Worm (Caenorhabditis elegans) whole organism, late embryonic: ENCODE results near the gene dhs-25.

ENCODE experiments used
- C38D4.7 ChIP-seq: fragments of 200-800 bp; sonication (Bioruptor generic); optimal IDR thresholded peaks from 2 replicates; lab custom pipeline; 2018; ENCODE audit warnings: mild to moderate bottlenecking, missing genetic modification characterization, moderate library complexity, missing compliant biosample characterization
- K09A11.1 ChIP-seq: sonication (generic microtip); optimal IDR thresholded peaks from 2 replicates; lab custom pipeline; 2017; ENCODE audit warnings: antibody characterized with exemption, mild to moderate bottlenecking, missing genetic modification characterization, missing compliant biosample characterization; ENCODE audit not compliant: insufficient read depth
- Y22D7AL.16 ChIP-seq: sonication (generic microtip); optimal IDR thresholded peaks from 2 replicates; lab custom pipeline; 2016; ENCODE audit warnings: missing genetic modification characterization, missing compliant biosample characterization
- ceh-18 ChIP-seq: sonication (generic microtip); optimal IDR thresholded peaks from 2 replicates; lab custom pipeline; 2016; ENCODE audit warnings: missing genetic modification characterization, missing compliant biosample characterization
- ceh-19 ChIP-seq: fragments of 200-800 bp; sonication (Bioruptor generic); optimal IDR thresholded peaks from 2 replicates; lab custom pipeline; 2018; ENCODE audit warnings: mild to moderate bottlenecking, missing genetic modification characterization, missing compliant biosample characterization
- che-1 ChIP-seq: sonication (generic microtip); optimal IDR thresholded peaks from 2 replicates; lab custom pipeline; 2016; ENCODE audit warnings: mild to moderate bottlenecking, missing genetic modification characterization, missing compliant biosample characterization
- dve-1 ChIP-seq: sonication (generic microtip); optimal IDR thresholded peaks from 2 replicates; lab custom pipeline; 2017; ENCODE audit warnings: antibody characterized with exemption, mild to moderate bottlenecking, missing genetic modification characterization, missing compliant biosample characterization
- ets-4 ChIP-seq: sonication (generic microtip); optimal IDR thresholded peaks from 2 replicates; lab custom pipeline; 2016; ENCODE audit warnings: missing genetic modification characterization, missing compliant biosample characterization
- eyg-1 ChIP-seq: sonication (generic microtip); optimal IDR thresholded peaks from 2 replicates; lab custom pipeline; 2016; ENCODE audit warnings: missing genotype, missing genetic modification characterization, missing compliant biosample characterization
- fax-1 ChIP-seq: sonication (generic microtip); optimal IDR thresholded peaks from 2 replicates; lab custom pipeline; 2016; ENCODE audit warnings: missing genotype, missing genetic modification characterization, missing compliant biosample characterization
- fkh-10 ChIP-seq: fragments of 150-350 bp; optimal IDR thresholded peaks from 2 replicates; lab custom pipeline; 2014; ENCODE audit warnings: missing biosample characterization, missing genetic modification reagents, missing genetic modification characterization
- fkh-6 ChIP-seq: sonication (generic microtip); optimal IDR thresholded peaks from 2 replicates; lab custom pipeline; 2016; ENCODE audit warnings: missing genetic modification characterization, missing compliant biosample characterization
- hlh-15 ChIP-seq: sonication (generic microtip); optimal IDR thresholded peaks from 2 replicates; lab custom pipeline; 2016; ENCODE audit warnings: missing genetic modification characterization, missing compliant biosample characterization
- lin-11 ChIP-seq: fragments of 200-800 bp; sonication (Bioruptor generic); optimal IDR thresholded peaks from 2 replicates; lab custom pipeline; 2018; ENCODE audit warnings: mild to moderate bottlenecking, missing genetic modification characterization, missing compliant biosample characterization
- mec-3 ChIP-seq: sonication (generic microtip); optimal IDR thresholded peaks from 2 replicates; lab custom pipeline; 2016; ENCODE audit warnings: borderline replicate concordance, missing genetic modification characterization, missing compliant biosample characterization
- nfya-1 ChIP-seq: sonication (generic microtip); optimal IDR thresholded peaks from 2 replicates; lab custom pipeline; 2017; ENCODE audit warnings: missing genetic modification characterization, mild to moderate bottlenecking, missing compliant biosample characterization, antibody characterized with exemption, moderate library complexity
- pag-3 ChIP-seq: sonication (generic microtip); optimal IDR thresholded peaks from 2 replicates; lab custom pipeline; 2016; ENCODE audit warnings: missing compliant biosample characterization, missing genetic modification characterization, borderline replicate concordance
- pat-9 ChIP-seq: fragments of 200-800 bp; sonication (Bioruptor generic); optimal IDR thresholded peaks from 2 replicates; lab custom pipeline; 2018; ENCODE audit warnings: mild to moderate bottlenecking, missing genetic modification characterization, moderate library complexity, missing compliant biosample characterization
- pha-2 ChIP-seq: sonication (generic microtip); optimal IDR thresholded peaks from 2 replicates; lab custom pipeline; 2017; ENCODE audit warnings: mild to moderate bottlenecking, missing genetic modification characterization, missing compliant biosample characterization
- pqm-1 ChIP-seq: sonication (generic microtip); optimal IDR thresholded peaks from 2 replicates; lab custom pipeline; 2016; ENCODE audit warnings: missing genetic modification characterization, missing compliant biosample characterization
- sox-2 ChIP-seq: fragments of 200-800 bp; sonication (Bioruptor generic); IDR thresholded peaks from 2 replicates; pipeline ENCODE4 v1.3.6; 2022; ENCODE audit warnings: missing genetic modification reagents, missing genetic modification characterization, missing compliant biosample characterization
- syd-9 ChIP-seq: sonication (generic microtip); optimal IDR thresholded peaks from 2 replicates; lab custom pipeline; 2016; ENCODE audit warnings: mild to moderate bottlenecking, missing genetic modification characterization, moderate library complexity, missing compliant biosample characterization
- unc-3 ChIP-seq, 2 experiments: fragments of 200-800 bp in 1 of 2; sonication (Bioruptor generic) in 1 of 2; sonication (generic microtip) in 1 of 2; conservative IDR thresholded peaks in 1 of 2; optimal IDR thresholded peaks in 1 of 2; 2 replicates each; pipeline versions ENCODE4 v1.3.6 to Lab custom; 2016 to 2022; ENCODE audit warnings: missing compliant biosample characterization in 2 of 2, missing genetic modification characterization in 2 of 2, missing genetic modification reagents in 1 of 2
- unc-55 ChIP-seq: sonication (generic microtip); optimal IDR thresholded peaks from 2 replicates; lab custom pipeline; 2017; ENCODE audit warnings: missing biosample characterization, missing genetic modification reagents, missing genetic modification characterization

Gene dhs-25

DNA sequence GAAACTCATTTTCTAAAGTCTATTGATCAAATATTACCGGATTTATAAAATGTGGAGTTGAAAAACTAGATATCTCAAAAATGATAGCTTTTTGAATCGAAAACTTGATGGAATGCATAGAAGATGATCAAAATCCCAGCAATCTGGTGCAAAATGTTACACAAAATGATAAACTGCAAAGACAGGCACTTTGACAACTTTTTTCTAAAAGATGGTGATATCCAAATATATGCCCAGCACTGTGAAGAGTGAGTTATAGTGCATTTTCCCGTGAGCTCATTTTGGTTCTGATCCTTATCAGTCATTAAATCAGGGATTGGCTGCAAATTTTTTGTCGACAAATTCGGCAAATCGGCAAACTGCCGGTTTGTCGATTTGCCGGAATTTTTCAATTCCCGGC, 48.9 kb downstream of the dhs-25 start, which contains the start of gene K06A9.3:
Gene K06A9.3 (minus strand): TSS at position 101 of the 400 bp plus-strand sequence.
- TF ChIP-seq pat-9 (no peak), dve-1 (tag; lab: Kevin White, UChicago) (no peak), K09A11.1 (tag; lab: Kevin White, UChicago) (no peak), unc-3 (GFP tag; conservative IDR thresholded peaks at IDR 0.05; lab: Robert Waterston, UW) (no peak), unc-3 (tag; optimal IDR thresholded peaks at IDR 0.05; lab: Kevin White, UChicago) (no peak), fkh-10 (GFP tag; lab: Kevin White, UChicago) (no peak), hlh-15 (tag; lab: Kevin White, UChicago) (no peak), unc-55 (GFP tag; lab: Kevin White, UChicago) (no peak), ceh-18 (tag; lab: Kevin White, UChicago) (no peak), ceh-19 (GFP tag; lab: Kevin White, UChicago) (no peak), pqm-1 (tag; lab: Kevin White, UChicago) (no peak), sox-2 (GFP tag; lab: Robert Waterston, UW) (no peak), pha-2 (tag; lab: Kevin White, UChicago) (no peak)

DNA sequence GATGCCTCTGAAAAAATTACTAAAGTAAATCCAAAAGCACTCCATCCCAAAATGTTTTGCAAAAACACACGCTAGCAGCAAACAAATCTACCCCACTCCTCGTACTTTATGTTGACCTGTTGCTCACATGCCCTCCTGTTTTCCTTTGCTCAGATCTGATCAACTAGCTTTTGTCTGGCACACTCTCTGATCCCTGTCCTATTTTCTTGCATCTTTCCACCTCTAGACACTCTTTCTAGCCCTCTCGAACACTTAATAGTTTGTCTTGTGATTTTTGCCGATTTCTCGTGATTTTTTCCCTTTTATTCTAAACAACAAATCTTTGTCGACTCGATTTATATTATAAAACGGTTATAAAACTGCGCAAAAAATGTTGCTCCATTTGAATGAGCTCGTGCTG, 49.8 kb downstream of the dhs-25 start, which contains the start of gene K06A9.2:
Gene K06A9.2 (plus strand): TSS at position 229 of the 400 bp plus-strand sequence.
- TF ChIP-seq fkh-6 (tag; lab: Kevin White, UChicago) (no peak), ceh-18 (tag; lab: Kevin White, UChicago) (peak; percentile 12)

DNA sequence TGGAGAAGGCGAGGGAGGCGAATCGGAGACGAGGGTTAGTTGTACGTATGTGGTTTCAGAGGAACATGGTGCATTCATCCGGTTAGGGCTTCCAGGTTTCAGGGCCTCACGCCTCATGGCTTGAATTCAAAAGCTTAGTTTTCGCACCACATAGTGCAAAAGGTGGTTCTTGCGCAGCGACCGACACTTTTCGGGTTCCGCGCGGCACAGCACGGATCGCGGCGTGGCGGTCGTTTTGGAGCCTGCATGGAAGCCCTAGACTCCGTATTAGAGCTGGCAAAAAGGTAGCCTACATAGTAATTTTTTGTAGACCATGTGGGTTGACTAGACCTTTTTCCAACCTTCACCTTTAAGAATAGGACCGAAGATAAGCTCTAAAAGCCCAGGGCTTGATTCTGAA, 52.5 kb downstream of the dhs-25 start:
- no peak for TF ChIP-seq syd-9 (tag; lab: Kevin White, UChicago)
- no peak for TF ChIP-seq eyg-1 (tag; lab: Kevin White, UChicago)
- TF ChIP-seq fax-1 (tag; lab: Kevin White, UChicago), result no peak
- TF ChIP-seq pqm-1 (tag; lab: Kevin White, UChicago), result no peak
- TF ChIP-seq C38D4.7 (GFP tag; lab: Kevin White, UChicago), result no peak
- no peak for TF ChIP-seq nfya-1 (tag; lab: Kevin White, UChicago)
- TF ChIP-seq Y22D7AL.16 (tag; lab: Kevin White, UChicago), result no peak
- no peak for TF ChIP-seq lin-11 (tag; lab: Kevin White, UChicago)
- no peak for TF ChIP-seq che-1
- TF ChIP-seq pag-3, result no peak
- no peak for TF ChIP-seq ets-4 (tag; lab: Kevin White, UChicago)
- TF ChIP-seq pat-9, result no peak
- TF ChIP-seq mec-3 (tag; lab: Kevin White, UChicago), result no peak
- TF ChIP-seq, all 69 proteins: peak for 0
